Fruit fly (Drosophila melanogaster): ENCODE results near the gene Muc14A.

DNA sequence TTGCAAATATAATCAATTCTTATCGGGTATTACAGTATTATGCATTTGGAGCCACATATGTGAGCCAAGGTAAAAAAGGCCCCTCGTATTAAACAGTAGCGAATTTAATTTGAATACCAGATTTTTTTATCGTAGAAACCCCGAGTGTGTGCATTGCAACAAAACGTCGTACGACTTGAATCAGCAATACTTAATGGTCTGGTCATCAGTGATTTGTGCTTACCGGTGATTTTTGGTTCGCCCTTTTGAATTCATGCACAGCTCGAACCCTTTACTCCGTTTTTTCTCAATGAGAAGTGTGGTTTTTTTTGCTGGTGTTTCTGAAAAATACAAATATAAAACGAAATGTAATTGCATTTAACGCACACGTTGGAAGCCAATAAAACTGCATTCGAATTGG is 19.3 kb upstream of the Muc14A start:
- TF ChIP-seq pan (optimal IDR thresholded peaks at IDR 0.05) (no peak), usp (GFP tag; optimal IDR thresholded peaks at IDR 0.05) (no peak), GATAd (GFP tag; optimal IDR thresholded peaks at IDR 0.05) (no peak), psq (GFP tag; optimal IDR thresholded peaks at IDR 0.05) (no peak), Myc (optimal IDR thresholded peaks at IDR 0.05) (no peak)
